Fruit fly (Drosophila melanogaster): ENCODE data around the gene CG8952.

CG8952 gene

DNA sequence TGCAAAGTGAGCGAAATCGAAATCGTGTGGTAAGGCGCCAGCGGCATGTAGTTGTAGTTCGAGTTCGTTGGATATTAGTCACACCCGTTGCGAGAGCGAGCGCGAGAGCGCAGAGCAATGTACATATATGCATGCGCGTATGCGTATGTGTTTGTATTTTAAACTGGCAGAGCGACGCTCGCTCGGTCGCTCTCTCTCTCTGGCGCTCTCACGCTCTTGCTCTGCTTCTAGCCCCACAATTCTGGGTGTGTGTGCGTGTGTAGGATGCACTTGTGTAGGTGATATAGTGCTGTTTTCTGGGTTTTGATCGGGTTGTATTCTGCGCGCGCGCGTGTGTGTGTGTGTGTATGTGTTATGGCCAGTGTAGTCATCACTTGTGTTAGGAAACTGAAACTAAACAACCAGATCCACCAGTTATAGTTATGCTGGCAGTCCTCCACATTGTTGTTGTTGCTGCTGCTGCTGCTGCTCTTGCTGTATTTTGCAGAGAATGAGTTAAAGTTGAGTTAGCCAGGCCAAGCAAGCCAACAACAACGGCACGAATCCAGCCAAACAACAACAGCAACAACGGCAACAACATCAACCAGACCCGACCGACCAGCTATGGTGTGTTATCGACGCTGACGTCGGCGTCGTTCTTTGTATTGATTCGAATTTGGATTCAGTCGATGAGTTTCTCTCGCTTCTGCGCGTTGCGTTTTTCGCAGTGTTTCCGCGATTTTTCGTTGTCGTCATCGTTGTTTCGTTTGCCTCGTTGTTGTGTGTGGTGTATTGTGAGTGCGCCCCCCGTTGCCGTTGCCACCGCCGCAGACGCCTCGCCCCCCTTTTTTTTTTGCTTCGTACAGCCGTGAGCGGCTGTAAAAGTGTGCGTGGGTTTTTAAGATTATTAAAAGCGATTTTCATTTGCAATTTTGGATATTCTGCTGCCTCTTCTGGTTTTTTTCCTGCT lies 45.7 kb upstream of the CG8952 start:
- TF ChIP-seq ey (GFP tag; optimal IDR thresholded peaks at IDR 0.05) (peak; percentile 16), CG9705 (GFP tag; optimal IDR thresholded peaks at IDR 0.05) (no peak), Hnf4 (GFP tag; optimal IDR thresholded peaks at IDR 0.05) (peak; percentile 2), Hr78 (GFP tag; optimal IDR thresholded peaks at IDR 0.05) (peak; percentile 5), Dfd (GFP tag; optimal IDR thresholded peaks at IDR 0.05) (no peak), Myc (optimal IDR thresholded peaks at IDR 0.05) (no peak), dmrt93B (GFP tag; optimal IDR thresholded peaks at IDR 0.05) (no peak), Mio (GFP tag; optimal IDR thresholded peaks at IDR 0.05) (no peak), br (GFP tag; optimal IDR thresholded peaks at IDR 0.05) (peak; percentile 47), pan (optimal IDR thresholded peaks at IDR 0.05) (no peak), h (GFP tag; optimal IDR thresholded peaks at IDR 0.05) (peak; percentile 46), HLH106 (tag; optimal IDR thresholded peaks at IDR 0.05) (no peak), Jra (GFP tag; optimal IDR thresholded peaks at IDR 0.05) (peak; percentile 50), dsf (GFP tag; optimal IDR thresholded peaks at IDR 0.05; ENCODE audit: borderline replicate concordance) (peak; percentile 40), CrebA (GFP tag; optimal IDR thresholded peaks at IDR 0.05; ENCODE audit: borderline replicate concordance) (peak; percentile 70), GATAd (GFP tag; optimal IDR thresholded peaks at IDR 0.05) (no peak), woc (GFP tag; optimal IDR thresholded peaks at IDR 0.05) (peak; percentile 40), Hr83 (GFP tag; optimal IDR thresholded peaks at IDR 0.05; ENCODE audit: poor library complexity, severe bottlenecking) (peak; percentile 69), rgr (GFP tag; optimal IDR thresholded peaks at IDR 0.05) (peak; percentile 23), CG32264 (GFP tag; optimal IDR thresholded peaks at IDR 0.05) (peak; percentile 22), foxo (GFP tag; optimal IDR thresholded peaks at IDR 0.05) (peak; percentile 15 to 53), sage (GFP tag; optimal IDR thresholded peaks at IDR 0.05) (peak; percentile 44), brk (GFP tag; optimal IDR thresholded peaks at IDR 0.05) (peak; percentile 66), OdsH (GFP tag; optimal IDR thresholded peaks at IDR 0.05) (peak; percentile 17), fru (GFP tag; optimal IDR thresholded peaks at IDR 0.05) (peak; percentile 13), psq (GFP tag; optimal IDR thresholded peaks at IDR 0.05) (peak; percentile 65), sv (GFP tag; optimal IDR thresholded peaks at IDR 0.05) (no peak), lola (GFP tag; optimal IDR thresholded peaks at IDR 0.05) (no peak), Rel (GFP tag; optimal IDR thresholded peaks at IDR 0.05) (peak; percentile 17), Rel (tag; optimal IDR thresholded peaks at IDR 0.05) (peak; percentile 28), Abd-B (GFP tag; optimal IDR thresholded peaks at IDR 0.05) (peak; percentile 41), tai (GFP tag; optimal IDR thresholded peaks at IDR 0.05) (no peak), Sp1 (GFP tag; optimal IDR thresholded peaks at IDR 0.05) (peak; percentile 15), N (GFP tag; optimal IDR thresholded peaks at IDR 0.05) (peak; percentile 91), usp (GFP tag; optimal IDR thresholded peaks at IDR 0.05) (no peak), jim (GFP tag; optimal IDR thresholded peaks at IDR 0.05) (peak; percentile 26), Dif (GFP tag; optimal IDR thresholded peaks at IDR 0.05; ENCODE audit: partially characterized antibody) (peak; percentile 99), Vsx2 (GFP tag; optimal IDR thresholded peaks at IDR 0.05; ENCODE audit: partially characterized antibody) (peak; percentile 93), dl (GFP tag; optimal IDR thresholded peaks at IDR 0.05; ENCODE audit: insufficient read depth in 1 of 2, partially characterized antibody in 2 of 2) (peak; percentile 98 to 99)

DNA sequence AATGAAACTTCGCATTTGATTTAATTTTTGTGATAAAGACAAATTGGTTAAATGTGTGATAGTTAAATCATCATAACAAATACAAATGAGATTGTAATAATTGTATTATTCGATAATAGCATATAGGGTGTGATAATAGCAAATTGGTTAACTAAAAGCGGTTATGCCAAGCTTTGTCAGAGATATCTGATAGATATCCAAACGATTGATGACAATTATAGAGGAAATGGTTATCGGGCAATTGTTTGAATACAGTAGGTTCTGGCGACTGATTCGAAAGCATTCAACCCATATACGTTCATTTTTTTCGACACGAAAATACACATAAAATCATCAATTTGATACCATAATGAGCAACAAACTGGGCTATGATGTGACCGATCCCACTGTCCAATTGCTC lies 43.0 kb upstream of the CG8952 start, which contains the start of gene CG8509:
Gene CG8509, plus strand, starts transcription at position 301 of the 400 bp plus-strand sequence.
- TF ChIP-seq usp (GFP tag; optimal IDR thresholded peaks at IDR 0.05) (no peak), sage (GFP tag; optimal IDR thresholded peaks at IDR 0.05) (no peak), Sp1 (GFP tag; optimal IDR thresholded peaks at IDR 0.05) (no peak), Hr83 (GFP tag; optimal IDR thresholded peaks at IDR 0.05; ENCODE audit: poor library complexity, severe bottlenecking) (no peak), CrebA (GFP tag; optimal IDR thresholded peaks at IDR 0.05; ENCODE audit: borderline replicate concordance) (no peak)
